Worm (Caenorhabditis elegans): ENCODE measurements around the gene sec-3.

The sec-3 gene

ce11 chrX:3061698-3062097 is 38.0 kb downstream of the sec-3 start:
- TF ChIP-seq dpl-1 (GFP tag; optimal IDR thresholded peaks at IDR 0.05) (no peak), rcor-1 (GFP tag; IDR thresholded peaks at IDR 0.05) (no peak), egrh-3 (GFP tag; IDR thresholded peaks at IDR 0.05) (no peak), dpff-1 (tag; optimal IDR thresholded peaks at IDR 0.05) (no peak), nhr-27 (tag; optimal IDR thresholded peaks at IDR 0.05) (no peak), snpc-4 (GFP tag; optimal IDR thresholded peaks at IDR 0.05) (no peak), snpc-4 (tag; optimal IDR thresholded peaks at IDR 0.05) (no peak), K12H6.12 (tag; optimal IDR thresholded peaks at IDR 0.05) (no peak)

- TF ChIP-seq gei-17 (GFP tag; optimal IDR thresholded peaks at IDR 0.05) (no peak), lin-54 (GFP tag; optimal IDR thresholded peaks at IDR 0.05) (no peak), athp-1 (tag; optimal IDR thresholded peaks at IDR 0.05) (no peak), hlh-26 (GFP tag; conservative IDR thresholded peaks at IDR 0.05) (no peak)
Measured at ce11 chrX:3059299-3059698, 40.4 kb downstream of the sec-3 start, which contains the start of gene rsef-1. Gene rsef-1 (minus strand): TSS chrX:3059399.

ce11 chrX:3057656-3058055 is 42.0 kb downstream of the sec-3 start:
- TF ChIP-seq mxl-1 (tag; optimal IDR thresholded peaks at IDR 0.05) (no peak), F23B12.7 (tag; optimal IDR thresholded peaks at IDR 0.05; ENCODE audit: insufficient read depth) (no peak), efl-1 (GFP tag; optimal IDR thresholded peaks at IDR 0.05) (no peak), mcd-1 (GFP tag; IDR thresholded peaks at IDR 0.05) (no peak), snpc-4 (GFP tag; optimal IDR thresholded peaks at IDR 0.05) (no peak), snpc-4 (tag; optimal IDR thresholded peaks at IDR 0.05) (peak in 2 of 4 experiments; percentile 34 to 70), ztf-26 (tag; optimal IDR thresholded peaks at IDR 0.05) (no peak), cebp-2 (GFP tag; IDR thresholded peaks at IDR 0.05) (0 out of 2 replicates have a peak, but pooled peaks have one; percentile 29), snpc-1.1 (tag; optimal IDR thresholded peaks at IDR 0.05; ENCODE audit: insufficient read depth) (peak; percentile 5), F52B5.7 (tag; optimal IDR thresholded peaks at IDR 0.05) (no peak), zfh-2 (GFP tag; conservative IDR thresholded peaks at IDR 0.05) (peak; percentile 44; the same call in 1 of the 2 replicates)

- no peak for TF ChIP-seq egl-44 (GFP tag; IDR thresholded peaks at IDR 0.05)
- TF ChIP-seq snpc-3.4 (tag; optimal IDR thresholded peaks at IDR 0.05) = peak; percentile 23
- TF ChIP-seq snpc-1.1 (tag; optimal IDR thresholded peaks at IDR 0.05; ENCODE audit: insufficient read depth) = peak; percentile 53
- TF ChIP-seq snpc-4 (GFP tag; optimal IDR thresholded peaks at IDR 0.05) = peak; percentile 71
- TF ChIP-seq snpc-4 (tag; optimal IDR thresholded peaks at IDR 0.05) = peak in 3 of 4 experiments; percentile 56 to 93 (median 87)
Measured at ce11 chrX:3056098-3056497, 43.6 kb downstream of the sec-3 start.

- TF ChIP-seq madf-3 (GFP tag; IDR thresholded peaks at IDR 0.05) (no peak), K11D2.4 (GFP tag; IDR thresholded peaks at IDR 0.05) (no peak), snpc-4 (GFP tag; optimal IDR thresholded peaks at IDR 0.05) (no peak), snpc-4 (tag; optimal IDR thresholded peaks at IDR 0.05) (no peak), Y95B8A.8 (GFP tag; IDR thresholded peaks at IDR 0.05) (no peak), somi-1 (GFP tag; optimal IDR thresholded peaks at IDR 0.05) (no peak), nhr-80 (tag; optimal IDR thresholded peaks at IDR 0.05) (peak; percentile 53), snpc-1.1 (tag; optimal IDR thresholded peaks at IDR 0.05; ENCODE audit: insufficient read depth) (no peak), Y53F4B.3 (GFP tag; IDR thresholded peaks at IDR 0.05) (no peak), ztf-22 (GFP tag; optimal IDR thresholded peaks at IDR 0.05) (no peak)
Measured at ce11 chrX:3054802-3055201, 44.9 kb downstream of the sec-3 start, which contains the start of gene twk-26. Gene twk-26 (minus strand): TSS chrX:3054824.

ce11 chrX:3054394-3054793 is 45.3 kb downstream of the sec-3 start:
- TF ChIP-seq die-1 (tag; optimal IDR thresholded peaks at IDR 0.05) (no peak), ceh-40 (GFP tag; IDR thresholded peaks at IDR 0.05) (no peak), pbrm-1 (GFP tag; IDR thresholded peaks at IDR 0.05) (no peak), hlh-26 (GFP tag; conservative IDR thresholded peaks at IDR 0.05) (no peak), nfya-2 (GFP tag; IDR thresholded peaks at IDR 0.05) (no peak)

Data from whole organism, young adult.